Fruit fly (Drosophila melanogaster): ENCODE results near the gene cyc.
A peak's percentile ranks its signal among the peaks of the same experiment; 100 is the strongest.

DNA sequence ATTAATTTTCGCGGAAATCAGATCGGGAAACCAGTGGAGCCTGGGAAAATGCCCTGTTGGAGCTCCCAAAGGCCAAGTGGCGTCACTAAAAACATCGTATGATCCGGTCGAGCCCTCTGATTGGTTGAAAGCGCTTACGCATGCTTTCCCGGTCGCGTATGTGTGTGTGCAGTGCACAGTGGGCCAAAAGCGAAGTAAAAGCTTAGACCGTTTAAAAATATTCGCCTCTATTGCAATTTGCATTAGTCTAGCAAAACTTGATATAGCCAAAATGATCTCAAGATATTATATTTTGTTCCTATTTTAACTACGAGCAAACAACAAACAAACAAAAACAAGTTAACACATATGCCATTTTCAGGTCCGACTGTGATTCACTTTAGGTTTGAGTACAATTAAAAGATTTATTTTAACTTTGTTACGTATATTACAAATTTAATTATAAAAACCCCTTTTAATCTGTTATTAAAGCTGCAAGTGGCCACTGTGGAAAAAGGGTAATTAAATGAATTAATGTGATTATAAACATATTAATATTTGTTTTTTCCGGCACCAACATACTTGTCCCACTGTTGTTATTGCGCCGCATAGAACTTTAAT, 21.4 kb downstream of the cyc start:
- TF ChIP-seq CG17802 (tag; optimal IDR thresholded peaks at IDR 0.05) (peak; percentile 44), Neu2 (GFP tag; optimal IDR thresholded peaks at IDR 0.05; ENCODE audit: borderline replicate concordance) (peak; percentile 33), CG6854 (GFP tag; optimal IDR thresholded peaks at IDR 0.05) (peak; percentile 84), fu2 (GFP tag; optimal IDR thresholded peaks at IDR 0.05) (peak; percentile 71), CG14860 (GFP tag; IDR thresholded peaks at IDR 0.05; ENCODE audit: partially characterized antibody) (peak; percentile 44; the same call in 1 of the 3 replicates), wdn (GFP tag; IDR thresholded peaks at IDR 0.05) (no peak), HLH4C (GFP tag; IDR thresholded peaks at IDR 0.05; ENCODE audit: partially characterized antibody) (peak; percentile 42; the same call in 1 of the 3 replicates), lov (optimal IDR thresholded peaks at IDR 0.05) (no peak), lov (GFP tag; IDR thresholded peaks at IDR 0.05) (peak; percentile 84; the same call in 2 of the 3 replicates), sc (optimal IDR thresholded peaks at IDR 0.05) (no peak), sc (GFP tag; optimal IDR thresholded peaks at IDR 0.05) (peak; percentile 63), cg (GFP tag; optimal IDR thresholded peaks at IDR 0.05) (peak; percentile 87), Ets97D (GFP tag; optimal IDR thresholded peaks at IDR 0.05) (peak; percentile 44), Oaz (GFP tag; IDR thresholded peaks at IDR 0.05) (no peak; the same call in 1 of the 2 replicates), ato (GFP tag; IDR thresholded peaks at IDR 0.05; ENCODE audit: partially characterized antibody) (peak; percentile 44; the same call in 1 of the 2 replicates), Mad (GFP tag; optimal IDR thresholded peaks at IDR 0.05) (peak; percentile 78)
